Fruit fly (Drosophila melanogaster) whole organism, adult: Measurements from ENCODE around the gene bark.

Experiments
- CG11617 ChIP-seq: fragments of 200-800 bp; sonication (Bioruptor generic); optimal IDR thresholded peaks from 2 replicates; lab custom pipeline; 2017; ENCODE audit warnings: mild to moderate bottlenecking, missing biosample characterization, missing genetic modification reagents, missing genetic modification characterization
- CG12768 ChIP-seq: fragments of 200-800 bp; sonication (Bioruptor generic); optimal IDR thresholded peaks from 2 replicates; lab custom pipeline; 2017; ENCODE audit warnings: missing biosample characterization, missing genetic modification characterization, mild to moderate bottlenecking, moderate library complexity, missing genetic modification reagents
- CG14711 ChIP-seq: fragments of 200-800 bp; sonication (Bioruptor generic); optimal IDR thresholded peaks from 2 replicates; lab custom pipeline; 2018; ENCODE audit warnings: missing biosample characterization, mild to moderate bottlenecking, missing genetic modification characterization, moderate library complexity
- CG1620 ChIP-seq: fragments of 200-800 bp; sonication (Bioruptor generic); optimal IDR thresholded peaks from 2 replicates; lab custom pipeline; 2016; ENCODE audit warnings: missing biosample characterization, missing genetic modification characterization
- CG33017 ChIP-seq: fragments of 200-800 bp; sonication (Bioruptor generic); optimal IDR thresholded peaks from 2 replicates; lab custom pipeline; 2018; ENCODE audit warnings: missing biosample characterization, mild to moderate bottlenecking, missing genetic modification characterization, moderate library complexity
- CG5204 ChIP-seq: fragments of 200-800 bp; sonication (Bioruptor generic); optimal IDR thresholded peaks from 2 replicates; lab custom pipeline; 2016; ENCODE audit warnings: missing biosample characterization, missing genetic modification characterization
- CG7045 ChIP-seq: fragments of 200-800 bp; sonication (Bioruptor generic); optimal IDR thresholded peaks from 2 replicates; lab custom pipeline; 2017; ENCODE audit warnings: missing biosample characterization, mild to moderate bottlenecking, missing genetic modification characterization
- CG7101 ChIP-seq: fragments of 200-800 bp; sonication (Bioruptor generic); optimal IDR thresholded peaks from 2 replicates; lab custom pipeline; 2018; ENCODE audit warnings: missing biosample characterization, mild to moderate bottlenecking, missing genetic modification characterization, moderate library complexity
- Clk ChIP-seq: fragments of 200-800 bp; sonication (Bioruptor generic); optimal IDR thresholded peaks from 2 replicates; lab custom pipeline; 2017; ENCODE audit warnings: missing biosample characterization, missing genetic modification characterization
- Crg-1 ChIP-seq: fragments of 200-800 bp; sonication (Bioruptor generic); optimal IDR thresholded peaks from 2 replicates; lab custom pipeline; 2016; ENCODE audit warnings: missing biosample characterization, missing genetic modification characterization
- Hr96 ChIP-seq: fragments of 200-800 bp; sonication (Bioruptor generic); optimal IDR thresholded peaks from 2 replicates; lab custom pipeline; 2016; ENCODE audit warnings: missing biosample characterization, missing genetic modification characterization
- Mnt ChIP-seq: fragments of 200-800 bp; sonication (Bioruptor generic); optimal IDR thresholded peaks from 2 replicates; lab custom pipeline; 2016; ENCODE audit warnings: missing biosample characterization, mild to moderate bottlenecking, missing genetic modification characterization
- cic ChIP-seq: fragments of 200-800 bp; sonication (Bioruptor generic); optimal IDR thresholded peaks from 2 replicates; lab custom pipeline; 2017; ENCODE audit warnings: missing biosample characterization, mild to moderate bottlenecking, missing genetic modification characterization, moderate library complexity
- cnc ChIP-seq, 2 experiments: fragments of >200 bp; optimal IDR thresholded peaks; 2 replicates each; lab custom pipeline; 2017
- kay ChIP-seq: fragments of 200-800 bp; sonication (Bioruptor generic); peaks from one replicate; lab custom pipeline; 2016; ENCODE audit warnings: missing biosample characterization, missing genetic modification characterization, borderline replicate concordance
- ovo ChIP-seq: fragments of 200-800 bp; sonication (Bioruptor generic); optimal IDR thresholded peaks from 2 replicates; lab custom pipeline; 2016; ENCODE audit warnings: missing biosample characterization, missing genetic modification characterization
- pad ChIP-seq: fragments of 200-800 bp; sonication (Bioruptor generic); optimal IDR thresholded peaks from 3 replicates; lab custom pipeline; 2017; ENCODE audit warnings: missing biosample characterization, missing genetic modification characterization, mild to moderate bottlenecking, moderate library complexity, missing genetic modification reagents
- toe ChIP-seq: fragments of 200-800 bp; sonication (Bioruptor generic); optimal IDR thresholded peaks from 2 replicates; lab custom pipeline; 2016; ENCODE audit warnings: missing biosample characterization, missing genetic modification characterization

The bark gene

DNA sequence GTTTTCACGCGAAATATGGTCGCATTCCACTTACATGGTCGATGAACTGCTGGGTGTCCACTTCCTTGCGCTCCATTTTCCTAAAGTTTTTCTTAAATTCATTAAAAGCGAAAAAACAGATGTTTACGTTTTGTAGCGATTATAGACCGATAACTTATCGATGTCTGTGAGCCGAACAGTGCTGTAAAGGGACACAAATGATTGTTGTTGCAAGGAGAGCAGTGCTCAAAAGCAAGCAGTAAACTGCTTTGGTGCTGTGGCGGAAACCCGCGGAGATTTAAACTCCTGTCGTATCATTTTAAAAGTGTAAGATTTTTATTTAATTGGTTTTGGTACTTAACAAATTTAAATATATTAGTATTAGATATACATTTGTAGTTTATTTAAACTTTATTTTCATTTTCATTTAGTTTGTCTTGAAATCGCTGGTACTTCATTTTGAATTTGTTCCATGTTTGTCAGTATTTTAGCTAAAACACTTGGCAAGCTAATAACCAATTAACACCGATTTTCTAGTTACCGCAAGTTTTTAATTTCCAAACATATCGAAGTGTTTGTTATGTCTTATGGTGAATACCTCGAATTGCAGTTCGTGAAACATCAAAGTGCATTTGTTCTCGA, 26.4 kb downstream of the bark start, which contains the start of gene CG3407:
Gene CG3407, minus strand, starts transcription at position 156 of the 621 bp plus-strand sequence.
- peak; percentile 37 for TF ChIP-seq kay (GFP tag; lab: Kevin White, UChicago)
- TF ChIP-seq CG5204 (GFP tag; lab: Kevin White, UChicago) = no peak
- TF ChIP-seq Clk (GFP tag; lab: Kevin White, UChicago) = no peak
- peak; percentile 34 for TF ChIP-seq pad (GFP tag; lab: Kevin White, UChicago)
- peak; percentile 63 for TF ChIP-seq CG7101
- TF ChIP-seq Mnt (GFP tag; lab: Kevin White, UChicago) = peak; percentile 55
- no peak for TF ChIP-seq cic (GFP tag; lab: Kevin White, UChicago)
- peak; percentile 80 for TF ChIP-seq Crg-1 (GFP tag; lab: Kevin White, UChicago)
- peak; percentile 69 for TF ChIP-seq CG1620
- TF ChIP-seq CG12768 (GFP tag; lab: Kevin White, UChicago) = no peak

DNA sequence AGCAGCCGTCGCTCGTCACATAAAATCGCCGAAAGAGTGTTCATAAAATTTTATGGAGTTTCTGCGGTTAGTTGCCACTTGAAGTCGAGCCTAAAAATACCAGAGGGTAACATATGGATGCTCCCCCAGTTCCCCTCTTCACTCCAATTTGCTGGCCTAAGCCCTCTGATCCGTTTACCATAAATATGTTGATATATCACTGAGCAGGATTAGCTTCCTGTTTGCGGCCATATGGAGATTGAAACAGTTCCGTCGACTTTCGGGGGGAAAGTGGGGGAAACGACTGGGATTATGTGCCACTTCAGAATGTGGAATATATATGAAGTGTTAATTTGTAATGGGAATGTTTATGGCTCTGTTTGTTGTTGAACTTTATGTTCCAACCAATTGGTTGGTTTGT, 27.2 kb downstream of the bark start:
- TF ChIP-seq Crg-1 (GFP tag; lab: Kevin White, UChicago) = no peak
- no peak for TF ChIP-seq ovo (GFP tag; lab: Kevin White, UChicago)
- no peak for TF ChIP-seq cnc (optimal IDR thresholded peaks at IDR 0.05; lab: Kevin White, UChicago)
- no peak for TF ChIP-seq CG5204 (GFP tag; lab: Kevin White, UChicago)
- TF ChIP-seq Mnt (GFP tag; lab: Kevin White, UChicago) = no peak
- TF ChIP-seq cic (GFP tag; lab: Kevin White, UChicago) = no peak
- no peak for TF ChIP-seq CG14711 (tag; lab: Kevin White, UChicago)

- TF ChIP-seq CG11617 (GFP tag; lab: Kevin White, UChicago) = no peak
- no peak for TF ChIP-seq CG12768 (GFP tag; lab: Kevin White, UChicago)
- TF ChIP-seq kay (GFP tag; lab: Kevin White, UChicago) = no peak
- TF ChIP-seq cic (GFP tag; lab: Kevin White, UChicago) = no peak
Measured at dm6 chr2L:3818903-3819302, 31.9 kb downstream of the bark start.

DNA sequence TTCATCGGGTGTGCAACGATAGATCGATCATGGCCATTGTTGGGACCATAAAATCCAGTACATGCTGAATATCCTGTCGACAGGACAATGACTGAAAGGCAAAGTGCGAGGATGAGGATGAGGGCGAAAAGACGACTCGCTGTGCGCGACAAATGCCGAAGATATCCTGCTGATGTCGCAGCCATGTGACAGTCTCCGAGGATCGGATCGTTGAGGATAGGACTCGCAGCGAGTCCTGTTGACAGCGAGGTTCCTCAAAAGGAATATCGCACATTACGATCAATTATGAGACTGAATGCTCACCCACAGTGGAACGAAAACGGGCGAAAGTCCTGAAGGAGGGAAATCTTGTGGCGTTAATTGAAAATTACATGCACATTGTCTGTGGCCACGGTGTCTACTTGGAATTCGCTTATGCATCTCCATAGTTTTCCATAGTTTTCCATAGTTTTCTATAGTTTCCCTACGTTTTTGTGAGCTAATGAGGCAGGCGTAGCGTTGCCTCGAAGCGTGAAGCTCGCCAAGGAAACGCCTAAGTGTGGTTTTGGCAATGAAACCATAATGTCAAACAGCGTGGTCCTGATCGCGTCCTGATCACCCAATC, 35.6 kb downstream of the bark start:
- TF ChIP-seq CG12768 (GFP tag; lab: Kevin White, UChicago) = no peak
- no peak for TF ChIP-seq CG14711 (tag; lab: Kevin White, UChicago)
- no peak for TF ChIP-seq CG11617 (GFP tag; lab: Kevin White, UChicago)
- no peak for TF ChIP-seq Hr96 (GFP tag; lab: Kevin White, UChicago)
- no peak for TF ChIP-seq cic (GFP tag; lab: Kevin White, UChicago)

DNA sequence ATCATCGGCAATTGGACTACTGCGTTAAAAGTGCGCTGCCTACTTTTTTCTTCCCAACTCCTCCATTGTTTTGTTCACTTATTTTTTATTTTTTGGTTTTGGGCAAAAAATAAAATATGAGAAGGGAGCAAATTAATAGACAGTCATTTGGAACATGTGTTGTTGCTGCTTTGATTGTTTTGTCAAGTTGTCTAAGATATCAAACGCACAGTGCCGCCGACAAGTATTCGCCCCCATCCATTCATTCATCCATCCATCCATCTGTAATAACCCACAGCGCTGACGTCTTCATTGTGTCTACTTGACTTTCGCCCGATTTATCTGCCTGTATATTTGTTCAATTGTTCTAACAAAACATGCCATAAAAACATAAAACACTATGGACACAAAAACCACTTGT, 36.9 kb downstream of the bark start:
- TF ChIP-seq CG7101 = no peak
- TF ChIP-seq Mnt (GFP tag; lab: Kevin White, UChicago) = no peak
- no peak for TF ChIP-seq Clk (GFP tag; lab: Kevin White, UChicago)
- no peak for TF ChIP-seq CG1620
- TF ChIP-seq cic (GFP tag; lab: Kevin White, UChicago) = no peak
- no peak for TF ChIP-seq CG5204 (GFP tag; lab: Kevin White, UChicago)
- no peak for TF ChIP-seq CG12768 (GFP tag; lab: Kevin White, UChicago)

DNA sequence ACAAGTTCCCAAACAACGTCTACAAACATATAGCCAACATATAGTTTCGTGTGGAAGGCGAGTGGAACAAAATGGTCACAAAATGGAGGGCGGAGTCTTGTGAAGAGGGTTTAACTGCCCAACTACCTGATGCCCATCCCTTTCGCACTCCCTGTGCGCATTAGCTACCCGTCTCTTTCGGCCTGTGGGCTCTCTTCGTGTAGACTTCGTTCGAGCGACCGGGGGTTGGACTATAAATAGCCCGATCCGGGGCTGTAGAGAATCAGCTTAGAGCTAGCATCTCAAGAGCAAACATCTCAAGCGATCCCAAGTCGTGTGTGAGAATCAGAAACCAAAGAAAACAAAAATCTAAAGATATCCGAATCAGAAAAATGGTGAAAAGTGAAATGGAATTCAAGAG, 38.4 kb downstream of the bark start, which contains the start of gene slp1:
Gene slp1, plus strand, starts transcription at position 263 of the 400 bp plus-strand sequence.
- TF ChIP-seq CG14711 (tag; lab: Kevin White, UChicago) = no peak
- no peak for TF ChIP-seq CG11617 (GFP tag; lab: Kevin White, UChicago)
- no peak for TF ChIP-seq Hr96 (GFP tag; lab: Kevin White, UChicago)
- TF ChIP-seq Mnt (GFP tag; lab: Kevin White, UChicago) = no peak
- no peak for TF ChIP-seq toe
- no peak for TF ChIP-seq Crg-1 (GFP tag; lab: Kevin White, UChicago)

- TF ChIP-seq toe = no peak
- no peak for TF ChIP-seq Mnt (GFP tag; lab: Kevin White, UChicago)
- no peak for TF ChIP-seq CG7045 (GFP tag; lab: Kevin White, UChicago)
- TF ChIP-seq CG7101 = no peak
- no peak for TF ChIP-seq Hr96 (GFP tag; lab: Kevin White, UChicago)
- TF ChIP-seq Clk (GFP tag; lab: Kevin White, UChicago) = no peak
- TF ChIP-seq CG12768 (GFP tag; lab: Kevin White, UChicago) = no peak
- TF ChIP-seq ovo (GFP tag; lab: Kevin White, UChicago) = no peak
- TF ChIP-seq CG5204 (GFP tag; lab: Kevin White, UChicago) = no peak
- no peak for TF ChIP-seq CG33017 (tag; lab: Kevin White, UChicago)
- no peak for TF ChIP-seq Crg-1 (GFP tag; lab: Kevin White, UChicago)
- TF ChIP-seq CG14711 (tag; lab: Kevin White, UChicago) = no peak
Measured at dm6 chr2L:3827406-3828133, 40.6 kb downstream of the bark start.
